Worm (Caenorhabditis elegans): ENCODE measurements around the gene sre-5.

The sre-5 gene

DNA sequence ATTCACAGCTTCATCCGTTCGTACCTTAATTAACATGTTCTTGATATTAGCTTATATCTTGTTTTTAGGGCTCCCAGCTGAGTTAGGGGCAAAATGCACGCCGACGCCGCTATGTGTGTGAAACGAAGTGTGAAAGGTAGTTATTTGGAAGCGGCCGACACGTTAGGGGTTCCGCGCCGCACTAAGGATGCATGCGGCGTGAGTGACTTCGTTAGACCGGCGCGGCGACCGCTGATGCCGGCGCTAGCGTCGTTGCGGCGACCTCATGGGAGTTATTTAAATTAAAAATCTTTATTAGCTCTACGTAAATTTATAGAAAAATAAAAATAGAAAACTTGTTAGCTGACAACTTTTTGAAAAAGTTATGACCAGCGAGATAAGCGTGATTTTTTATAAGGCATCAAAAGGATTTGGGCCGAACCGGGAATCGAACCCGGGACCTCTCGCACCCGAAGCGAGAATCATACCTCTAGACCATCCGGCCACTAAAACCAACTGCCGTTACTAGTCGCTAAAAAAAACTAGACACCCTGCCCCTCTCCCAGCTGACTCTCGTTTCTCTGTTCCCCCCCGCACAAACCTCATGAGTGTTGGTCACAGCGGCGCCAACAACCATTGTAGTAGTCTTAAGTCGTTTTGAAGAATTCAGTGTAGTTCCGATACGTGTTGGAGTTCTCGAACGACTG, 13.1 kb upstream of the sre-5 start (continued):
- TF ChIP-seq fkh-10 (GFP tag; optimal IDR thresholded peaks at IDR 0.05) (peak; percentile 16), sox-4 (tag; optimal IDR thresholded peaks at IDR 0.05) (peak; percentile 13), tbx-2 (tag; optimal IDR thresholded peaks at IDR 0.05) (peak; percentile 18), fkh-4 (tag; optimal IDR thresholded peaks at IDR 0.05; ENCODE audit: borderline replicate concordance) (no peak), unc-130 (tag; optimal IDR thresholded peaks at IDR 0.05) (peak; percentile 67), lin-14 (GFP tag; optimal IDR thresholded peaks at IDR 0.05) (peak; percentile 55), nhr-12 (tag; optimal IDR thresholded peaks at IDR 0.05) (no peak), nhr-19 (GFP tag; conservative IDR thresholded peaks at IDR 0.05) (peak; percentile 61), snu-23 (GFP tag; optimal IDR thresholded peaks at IDR 0.05) (peak; percentile 73), snpc-4 (tag; optimal IDR thresholded peaks at IDR 0.05) (peak; percentile 42), mdl-1 (tag; optimal IDR thresholded peaks at IDR 0.05) (peak in 1 of 2 experiments; percentile 48), swsn-7 (tag; optimal IDR thresholded peaks at IDR 0.05) (peak; percentile 58), xbp-1 (tag; optimal IDR thresholded peaks at IDR 0.05) (peak; percentile 52), ztf-11 (tag; optimal IDR thresholded peaks at IDR 0.05) (peak in 1 of 2 experiments; percentile 20)

DNA sequence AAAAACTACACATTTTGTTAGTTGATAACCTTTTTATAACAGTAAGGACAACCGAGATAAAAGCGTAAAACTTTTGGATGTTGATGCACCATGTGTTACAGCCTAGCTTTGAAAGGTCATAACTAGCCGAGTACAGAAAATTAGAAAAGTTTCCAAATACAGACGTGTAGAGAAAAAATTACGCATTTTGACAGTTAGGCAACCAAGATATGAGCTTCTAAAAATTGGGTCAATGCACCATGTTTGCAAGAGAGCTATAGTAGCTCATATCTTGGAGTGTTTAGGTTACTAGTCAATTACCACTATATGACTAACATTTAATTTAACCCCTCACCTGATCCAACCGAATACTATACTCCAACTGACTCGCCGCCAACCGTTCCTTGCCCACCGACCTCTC, 12.1 kb upstream of the sre-5 start:
- TF ChIP-seq unc-130 (tag; optimal IDR thresholded peaks at IDR 0.05) (no peak), lir-3 (tag; optimal IDR thresholded peaks at IDR 0.05; ENCODE audit: poor library complexity) (no peak), nhr-90 (tag; optimal IDR thresholded peaks at IDR 0.05; ENCODE audit: poor library complexity) (no peak), nhr-77 (tag; optimal IDR thresholded peaks at IDR 0.05) (no peak), nhr-84 (tag; optimal IDR thresholded peaks at IDR 0.05) (no peak), vab-15 (tag; optimal IDR thresholded peaks at IDR 0.05) (no peak), unc-62 (GFP tag; optimal IDR thresholded peaks at IDR 0.05) (no peak), fkh-8 (tag; optimal IDR thresholded peaks at IDR 0.05) (no peak), mep-1 (tag; optimal IDR thresholded peaks at IDR 0.05) (no peak)

DNA sequence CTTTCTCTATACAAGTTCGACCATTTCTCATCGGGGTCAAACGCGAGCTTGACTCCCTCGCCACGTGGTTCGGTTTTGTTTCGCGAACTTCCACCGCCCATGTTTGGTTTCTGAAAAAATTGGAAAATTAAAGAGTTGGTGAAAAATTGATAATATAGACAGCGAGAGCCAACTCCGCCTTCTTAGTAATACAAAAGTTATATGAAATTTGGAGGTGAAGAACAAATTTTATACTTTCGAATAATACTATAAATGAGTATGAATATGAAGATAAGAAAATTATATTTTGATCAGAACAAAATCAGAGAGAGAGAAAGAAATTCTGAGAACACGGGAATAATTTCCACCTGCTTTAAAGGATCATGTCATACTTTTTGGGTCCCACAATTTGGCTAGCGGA, 7.7 kb upstream of the sre-5 start, which contains the start of gene osm-9:
TSS of gene osm-9 (minus strand) at position 101 of the 400 bp plus-strand sequence.
- TF ChIP-seq nhr-237 (tag; optimal IDR thresholded peaks at IDR 0.05) (no peak), fkh-8 (tag; optimal IDR thresholded peaks at IDR 0.05) (peak; percentile 42), fos-1 (tag; optimal IDR thresholded peaks at IDR 0.05) (no peak), C04F5.9 (tag; optimal IDR thresholded peaks at IDR 0.05) (no peak), grh-1 (GFP tag; IDR thresholded peaks at IDR 0.05) (no peak), efl-3 (GFP tag; optimal IDR thresholded peaks at IDR 0.05) (no peak), nhr-20 (tag; optimal IDR thresholded peaks at IDR 0.05) (no peak), irx-1 (tag; optimal IDR thresholded peaks at IDR 0.05) (no peak), egl-13 (tag; optimal IDR thresholded peaks at IDR 0.05) (no peak), hlh-4 (tag; optimal IDR thresholded peaks at IDR 0.05) (peak; percentile 22), xbp-1 (tag; optimal IDR thresholded peaks at IDR 0.05) (no peak), blmp-1 (tag; optimal IDR thresholded peaks at IDR 0.05) (no peak), hlh-17 (GFP tag; optimal IDR thresholded peaks at IDR 0.05; ENCODE audit: borderline replicate concordance) (no peak), aha-1 (tag; optimal IDR thresholded peaks at IDR 0.05) (no peak), C16A3.4 (tag; optimal IDR thresholded peaks at IDR 0.05) (no peak)

DNA sequence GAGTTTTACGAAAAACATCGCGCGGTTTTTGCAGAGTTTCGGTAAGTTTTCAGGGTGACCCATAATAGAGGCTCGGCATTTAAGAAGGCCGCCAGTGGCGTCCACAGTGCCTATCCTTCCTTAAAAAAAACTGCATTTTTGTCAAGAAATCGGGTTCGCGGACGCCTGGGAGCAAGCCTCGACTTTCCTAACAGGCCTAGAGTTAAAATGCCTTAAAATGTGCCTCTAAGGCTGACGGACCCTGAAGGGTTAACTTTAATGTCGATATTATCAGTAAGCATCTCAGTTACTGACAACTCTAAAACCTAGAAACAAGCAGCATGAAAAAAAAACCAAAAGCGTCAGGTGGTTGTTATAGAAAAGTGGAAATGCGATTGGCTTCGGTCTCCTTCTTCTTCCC, 5.8 kb upstream of the sre-5 start:
- no peak for TF ChIP-seq C04F5.9 (tag; optimal IDR thresholded peaks at IDR 0.05)
- TF ChIP-seq fkh-10 (GFP tag; optimal IDR thresholded peaks at IDR 0.05): no peak
- TF ChIP-seq ceh-90 (tag; optimal IDR thresholded peaks at IDR 0.05): no peak
- TF ChIP-seq sup-37 (GFP tag; optimal IDR thresholded peaks at IDR 0.05): no peak
- TF ChIP-seq lir-3 (tag; optimal IDR thresholded peaks at IDR 0.05; ENCODE audit: poor library complexity): no peak
- TF ChIP-seq ztf-4 (tag; optimal IDR thresholded peaks at IDR 0.05): no peak
- no peak for TF ChIP-seq mdl-1 (tag; optimal IDR thresholded peaks at IDR 0.05)
- TF ChIP-seq zag-1 (tag; optimal IDR thresholded peaks at IDR 0.05): no peak
- no peak for TF ChIP-seq elt-3 (tag; optimal IDR thresholded peaks at IDR 0.05)
- no peak for TF ChIP-seq nhr-237 (tag; optimal IDR thresholded peaks at IDR 0.05)
- TF ChIP-seq sptf-1 (tag; optimal IDR thresholded peaks at IDR 0.05): no peak
- no peak for TF ChIP-seq vab-15 (tag; optimal IDR thresholded peaks at IDR 0.05)
